Fruit fly (Drosophila melanogaster): Measurements from ENCODE around the gene CG33494.

CG33494 gene

DNA sequence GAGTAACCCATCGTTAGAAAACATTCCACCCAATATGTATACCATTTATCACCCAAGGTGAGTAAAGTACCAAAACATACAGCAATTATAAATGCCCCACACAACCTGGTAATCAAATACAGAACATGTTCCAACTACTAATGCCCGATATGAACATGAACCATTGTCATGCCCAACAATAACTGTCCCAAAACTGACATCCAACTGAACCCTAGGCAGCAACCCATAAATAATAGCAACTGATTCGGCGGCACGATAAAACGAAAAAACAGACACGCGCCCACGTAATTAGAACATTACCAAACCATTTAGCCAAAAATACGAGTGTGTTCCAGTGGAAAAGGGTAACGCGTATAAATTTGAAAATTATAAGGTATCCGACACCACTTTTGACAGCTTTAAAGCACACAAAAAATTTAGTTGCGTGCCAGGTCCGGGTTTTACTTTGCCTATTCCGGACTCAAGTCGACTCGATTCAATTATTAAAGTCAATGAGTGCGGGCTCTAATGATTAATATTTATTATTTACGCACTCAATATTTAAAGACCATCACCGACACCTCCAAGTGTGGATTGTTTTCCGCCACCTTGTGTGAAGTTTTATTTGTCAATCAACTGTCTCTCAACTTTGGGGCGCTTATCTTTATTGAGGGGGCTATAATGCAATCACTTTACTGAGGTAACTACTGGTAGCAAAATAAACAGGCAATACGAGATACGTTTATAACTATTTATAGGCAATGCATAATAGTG lies 48.8 kb upstream of the CG33494 start (continued):
- no peak for TF ChIP-seq CG14965 (GFP tag; optimal IDR thresholded peaks at IDR 0.05; ENCODE audit: borderline replicate concordance)
- TF ChIP-seq CG1529 (GFP tag; optimal IDR thresholded peaks at IDR 0.05): peak; percentile 15
- peak in 1 of 2 experiments; percentile 11 for TF ChIP-seq chif (GFP tag; optimal IDR thresholded peaks at IDR 0.05)
- no peak for TF ChIP-seq ase (GFP tag; IDR thresholded peaks at IDR 0.05)
- TF ChIP-seq E2f2 (GFP tag; IDR thresholded peaks at IDR 0.05): no peak
- TF ChIP-seq dan (GFP tag; IDR thresholded peaks at IDR 0.05): no peak
- peak; percentile 19 for TF ChIP-seq Hmr (GFP tag; optimal IDR thresholded peaks at IDR 0.05)
- TF ChIP-seq ranshi (GFP tag; IDR thresholded peaks at IDR 0.05): no peak
- TF ChIP-seq seq (GFP tag; IDR thresholded peaks at IDR 0.05): no peak
- TF ChIP-seq insv (GFP tag; optimal IDR thresholded peaks at IDR 0.05): no peak
- TF ChIP-seq CG17802 (tag; optimal IDR thresholded peaks at IDR 0.05): no peak
- TF ChIP-seq sna (GFP tag; IDR thresholded peaks at IDR 0.05; ENCODE audit: partially characterized antibody): no peak
- TF ChIP-seq toy (GFP tag; IDR thresholded peaks at IDR 0.05): no peak
- peak; percentile 14 for TF ChIP-seq gcm (GFP tag; optimal IDR thresholded peaks at IDR 0.05)
- no peak for TF ChIP-seq stwl (tag; optimal IDR thresholded peaks at IDR 0.05)
- no peak for TF ChIP-seq CG4820 (GFP tag; optimal IDR thresholded peaks at IDR 0.05)
- no peak for TF ChIP-seq pan (optimal IDR thresholded peaks at IDR 0.05)
- no peak for TF ChIP-seq pan (GFP tag; optimal IDR thresholded peaks at IDR 0.05 in 1 of 2, IDR thresholded peaks at IDR 0.05 in 1 of 2)
- no peak for TF ChIP-seq fd64A (GFP tag; optimal IDR thresholded peaks at IDR 0.05)
- no peak for TF ChIP-seq z (GFP tag; IDR thresholded peaks at IDR 0.05)
- no peak for TF ChIP-seq CG15479 (GFP tag; optimal IDR thresholded peaks at IDR 0.05)
- TF ChIP-seq CG13894 (tag; optimal IDR thresholded peaks at IDR 0.05): peak; percentile 13
- no peak for TF ChIP-seq jing (GFP tag; optimal IDR thresholded peaks at IDR 0.05)
- TF ChIP-seq CG7372 (GFP tag; IDR thresholded peaks at IDR 0.05): no peak
- no peak for TF ChIP-seq slp2 (GFP tag; optimal IDR thresholded peaks at IDR 0.05)
- no peak for TF ChIP-seq pros (GFP tag; optimal IDR thresholded peaks at IDR 0.05)
- TF ChIP-seq wek (GFP tag; optimal IDR thresholded peaks at IDR 0.05): no peak
- no peak for TF ChIP-seq scrt (GFP tag; optimal IDR thresholded peaks at IDR 0.05)
- TF ChIP-seq cad (GFP tag; optimal IDR thresholded peaks at IDR 0.05): no peak
- TF ChIP-seq Doc3 (GFP tag; IDR thresholded peaks at IDR 0.05; ENCODE audit: partially characterized antibody): no peak
- TF ChIP-seq Atf3 (GFP tag; optimal IDR thresholded peaks at IDR 0.05): no peak
- TF ChIP-seq zf30C (GFP tag; optimal IDR thresholded peaks at IDR 0.05): no peak
- TF ChIP-seq sc (optimal IDR thresholded peaks at IDR 0.05): no peak
- peak; percentile 5 for TF ChIP-seq sc (GFP tag; optimal IDR thresholded peaks at IDR 0.05)
- TF ChIP-seq phol (tag; optimal IDR thresholded peaks at IDR 0.05): no peak
- TF ChIP-seq zen (tag; optimal IDR thresholded peaks at IDR 0.05): no peak
- TF ChIP-seq Abd-B (GFP tag; optimal IDR thresholded peaks at IDR 0.05): no peak
- peak in 1 of 2 experiments; percentile 32 for TF ChIP-seq bsh (GFP tag; optimal IDR thresholded peaks at IDR 0.05)
- TF ChIP-seq CG11093 (GFP tag; IDR thresholded peaks at IDR 0.05): no peak
- no peak for TF ChIP-seq sens-2 (GFP tag; IDR thresholded peaks at IDR 0.05)
- no peak for TF ChIP-seq ind (GFP tag; optimal IDR thresholded peaks at IDR 0.05)
- TF ChIP-seq Atf6 (GFP tag; IDR thresholded peaks at IDR 0.05): peak; percentile 44; the same call in 1 of the 2 replicates
- TF ChIP-seq maf-S (GFP tag; optimal IDR thresholded peaks at IDR 0.05): no peak
- no peak for TF ChIP-seq prd (optimal IDR thresholded peaks at IDR 0.05)
- no peak for TF ChIP-seq prd (GFP tag; IDR thresholded peaks at IDR 0.05)
- TF ChIP-seq CG33557 (GFP tag; optimal IDR thresholded peaks at IDR 0.05): peak; percentile 18
- 0 out of 2 replicates have a peak, but pooled peaks have one; percentile 36 for TF ChIP-seq CG31441 (GFP tag; IDR thresholded peaks at IDR 0.05)
- TF ChIP-seq nmo (GFP tag; optimal IDR thresholded peaks at IDR 0.05): no peak
- no peak for TF ChIP-seq CG18619 (GFP tag; optimal IDR thresholded peaks at IDR 0.05)
- TF ChIP-seq HLHmδ (GFP tag; optimal IDR thresholded peaks at IDR 0.05): no peak
